Worm (Caenorhabditis elegans): ENCODE measurements around the gene exc-12.

DNA sequence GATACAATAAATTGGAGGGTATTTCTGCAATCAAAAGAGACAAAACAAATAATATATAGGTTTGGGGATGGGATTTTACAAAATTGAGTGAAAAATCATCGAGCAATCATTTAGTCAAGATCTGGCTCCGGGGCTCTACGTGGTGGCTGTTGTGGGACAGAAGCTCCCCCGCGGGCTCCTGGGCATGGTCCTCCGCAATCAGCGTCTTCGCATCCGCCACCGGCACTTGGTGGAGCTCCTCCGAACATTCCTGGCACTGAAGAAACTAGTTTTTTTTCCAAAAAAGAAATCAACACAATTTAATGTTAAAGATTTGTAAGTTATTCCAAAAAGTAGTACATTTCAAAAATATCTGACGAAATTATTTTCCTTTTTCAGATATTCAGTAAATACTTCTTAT is 44.5 kb upstream of the exc-12 start:
- TF ChIP-seq nhr-129 (tag; optimal IDR thresholded peaks at IDR 0.05) (no peak), egl-27 (tag; optimal IDR thresholded peaks at IDR 0.05) (no peak), sma-3 (GFP tag; optimal IDR thresholded peaks at IDR 0.05) (no peak), snpc-4 (tag; optimal IDR thresholded peaks at IDR 0.05) (no peak), skn-1 (tag; optimal IDR thresholded peaks at IDR 0.05) (no peak), R02D3.7 (tag; optimal IDR thresholded peaks at IDR 0.05) (no peak), alr-1 (tag; optimal IDR thresholded peaks at IDR 0.05) (no peak), nhr-6 (tag; optimal IDR thresholded peaks at IDR 0.05) (no peak)

All from whole organism, L2 larva.